Fruit fly (Drosophila melanogaster): ENCODE data around the gene Ak3.
A peak's percentile ranks its signal among the peaks of the same experiment; 100 is the strongest.

The Ak3 gene

DNA sequence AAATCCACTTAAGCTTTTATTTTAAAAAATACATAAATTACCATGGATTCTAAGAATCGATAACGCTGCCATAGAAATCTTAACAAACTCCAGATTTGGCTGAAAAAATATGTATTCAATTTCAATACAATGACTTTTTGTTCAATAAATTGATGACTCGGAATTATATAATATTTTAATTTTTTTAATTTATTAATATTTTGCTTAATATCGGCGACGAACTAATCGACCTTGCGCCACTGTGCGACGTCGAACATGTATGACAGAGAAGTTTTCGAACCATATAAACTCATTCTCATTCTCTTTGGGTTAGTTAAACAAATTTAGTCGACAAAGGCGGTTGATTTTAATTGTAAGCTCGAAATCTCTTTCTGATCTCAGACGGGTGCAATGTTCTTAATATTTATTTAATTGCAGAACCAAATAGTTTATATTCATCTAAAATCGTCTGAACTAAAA is 39.8 kb downstream of the Ak3 start, which contains the start of gene CG42394 (continued):
- peak; percentile 83 for TF ChIP-seq lz (GFP tag; optimal IDR thresholded peaks at IDR 0.05)
- peak; percentile 97 for TF ChIP-seq CG6276 (GFP tag; optimal IDR thresholded peaks at IDR 0.05)
- peak; percentile 69 for TF ChIP-seq Ets21C (GFP tag; optimal IDR thresholded peaks at IDR 0.05)
- TF ChIP-seq CG32006 (GFP tag; optimal IDR thresholded peaks at IDR 0.05), result peak; percentile 96
- peak; percentile 92 for TF ChIP-seq OdsH (GFP tag; optimal IDR thresholded peaks at IDR 0.05)
- peak; percentile 93 for TF ChIP-seq svp (GFP tag)
- peak; percentile 92 for TF ChIP-seq esn (GFP tag; optimal IDR thresholded peaks at IDR 0.05)
- peak; percentile 94 for TF ChIP-seq CG11762 (GFP tag; optimal IDR thresholded peaks at IDR 0.05; ENCODE audit: insufficient read depth)

DNA sequence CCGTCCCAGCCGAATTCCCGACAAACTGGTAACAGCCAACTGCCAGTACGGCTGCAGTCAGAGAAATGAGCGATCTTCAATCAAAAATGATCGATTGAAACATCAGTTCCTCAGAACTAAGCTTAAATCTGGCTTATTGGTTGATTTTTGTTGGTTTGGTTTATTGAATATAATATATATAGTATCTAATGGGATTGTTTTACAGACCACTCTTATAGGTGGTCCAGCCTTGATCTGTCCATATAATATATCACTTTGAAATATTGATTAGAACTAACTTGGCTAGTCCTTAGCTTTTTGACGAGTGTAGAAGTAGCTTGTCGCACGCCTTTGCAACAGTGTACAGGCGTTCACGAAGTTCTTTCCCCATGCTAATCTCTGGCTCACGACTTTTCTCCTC is 47.0 kb downstream of the Ak3 start:
- TF ChIP-seq CG11902 (GFP tag; optimal IDR thresholded peaks at IDR 0.05) (no peak), Smox (GFP tag; optimal IDR thresholded peaks at IDR 0.05) (no peak), lz (GFP tag; optimal IDR thresholded peaks at IDR 0.05) (no peak), salr (GFP tag; optimal IDR thresholded peaks at IDR 0.05) (no peak), fkh (GFP tag; optimal IDR thresholded peaks at IDR 0.05) (no peak), svp (GFP tag) (no peak), Hr39 (GFP tag; optimal IDR thresholded peaks at IDR 0.05) (no peak), CG9139 (GFP tag; optimal IDR thresholded peaks at IDR 0.05) (no peak), CG16779 (tag; optimal IDR thresholded peaks at IDR 0.05) (no peak), Hr38 (GFP tag; optimal IDR thresholded peaks at IDR 0.05) (no peak), CG6808 (GFP tag; optimal IDR thresholded peaks at IDR 0.05) (peak; percentile 44), CG15336 (GFP tag; IDR thresholded peaks at IDR 0.05) (0 out of 2 replicates have a peak, but pooled peaks have one; percentile 12), CG1621 (tag; optimal IDR thresholded peaks at IDR 0.05) (no peak), Eip75B (GFP tag; optimal IDR thresholded peaks at IDR 0.05) (no peak), esn (GFP tag; optimal IDR thresholded peaks at IDR 0.05) (no peak), pdm3 (GFP tag; optimal IDR thresholded peaks at IDR 0.05) (no peak), CG10631 (GFP tag; optimal IDR thresholded peaks at IDR 0.05) (peak; percentile 28), CG10669 (GFP tag; optimal IDR thresholded peaks at IDR 0.05) (peak; percentile 30), dac (GFP tag; optimal IDR thresholded peaks at IDR 0.05) (no peak), CG31627 (GFP tag; optimal IDR thresholded peaks at IDR 0.05) (no peak), ss (GFP tag; optimal IDR thresholded peaks at IDR 0.05) (peak; percentile 4 to 31), CG3919 (GFP tag; optimal IDR thresholded peaks at IDR 0.05) (peak; percentile 24), Ets96B (tag; optimal IDR thresholded peaks at IDR 0.05) (peak; percentile 31), CG4318 (GFP tag; optimal IDR thresholded peaks at IDR 0.05) (no peak), CG6276 (GFP tag; optimal IDR thresholded peaks at IDR 0.05) (no peak), Met (GFP tag; optimal IDR thresholded peaks at IDR 0.05) (no peak), acj6 (GFP tag; optimal IDR thresholded peaks at IDR 0.05) (peak; percentile 19), CG6792 (GFP tag; optimal IDR thresholded peaks at IDR 0.05) (no peak), Ets21C (GFP tag; optimal IDR thresholded peaks at IDR 0.05) (no peak), Sox102F (GFP tag; optimal IDR thresholded peaks at IDR 0.05) (no peak), Eip78C (GFP tag) (peak; percentile 70), achi (GFP tag; optimal IDR thresholded peaks at IDR 0.05) (peak; percentile 20), spab (GFP tag; optimal IDR thresholded peaks at IDR 0.05) (no peak), dsx (GFP tag; optimal IDR thresholded peaks at IDR 0.05; ENCODE audit: poor library complexity, severe bottlenecking) (peak; percentile 61), Gug (GFP tag; IDR thresholded peaks at IDR 0.05) (no peak), CG11294 (GFP tag; IDR thresholded peaks at IDR 0.05) (no peak), fd85E (GFP tag; optimal IDR thresholded peaks at IDR 0.05) (no peak), Hr4 (GFP tag; optimal IDR thresholded peaks at IDR 0.05) (no peak), vri (GFP tag; optimal IDR thresholded peaks at IDR 0.05) (no peak), Lpt (GFP tag; optimal IDR thresholded peaks at IDR 0.05) (no peak), Blimp-1 (GFP tag; optimal IDR thresholded peaks at IDR 0.05) (no peak), CG3032 (tag; optimal IDR thresholded peaks at IDR 0.05) (peak; percentile 58), Sox14 (GFP tag; optimal IDR thresholded peaks at IDR 0.05) (no peak), CG7368 (GFP tag; optimal IDR thresholded peaks at IDR 0.05) (no peak), topi (GFP tag; optimal IDR thresholded peaks at IDR 0.05) (no peak), CG34406 (GFP tag; optimal IDR thresholded peaks at IDR 0.05) (no peak), CG8632 (GFP tag; optimal IDR thresholded peaks at IDR 0.05) (no peak)

All from whole organism, prepupa.